Fruit fly (Drosophila melanogaster) whole organism, embryonic: ENCODE results near the gene Tim17b1.

Source experiments
- CG11560 ChIP-seq: fragments of 200-800 bp; sonication (Bioruptor generic); IDR thresholded peaks from 3 replicates; pipeline ENCODE4 v1.3.6; 2022; ENCODE audit warnings: missing biosample characterization, missing genetic modification characterization
- CG12769 ChIP-seq: fragments of 200-800 bp; sonication (Bioruptor generic); optimal IDR thresholded peaks from 2 replicates; lab custom pipeline; 2019; ENCODE audit warnings: missing biosample characterization, mild to moderate bottlenecking, missing genetic modification characterization, moderate library complexity
- CG15514 ChIP-seq: fragments of 200-800 bp; sonication (Bioruptor generic); optimal IDR thresholded peaks from 3 replicates; lab custom pipeline; 2017; ENCODE audit warnings: missing biosample characterization, missing genetic modification characterization, mild to moderate bottlenecking, moderate library complexity, missing genetic modification reagents
- CG1603 ChIP-seq: fragments of 200-800 bp; sonication (Bioruptor generic); optimal IDR thresholded peaks from 2 replicates; lab custom pipeline; 2019; ENCODE audit warnings: missing biosample characterization, mild to moderate bottlenecking, missing genetic modification characterization, moderate library complexity
- CG16813 ChIP-seq: fragments of 200-800 bp; sonication (Bioruptor generic); IDR thresholded peaks from 3 replicates; pipeline ENCODE4 v1.3.6; 2022; ENCODE audit warnings: missing biosample characterization, missing genetic modification characterization; ENCODE audit not compliant: partially characterized antibody
- CG17328 ChIP-seq: fragments of 200-800 bp; sonication (Bioruptor generic); IDR thresholded peaks from 2 replicates; pipeline ENCODE4 v1.3.6; 2022; ENCODE audit warnings: missing biosample characterization, missing genetic modification characterization
- CG17361 ChIP-seq: fragments of 200-800 bp; sonication (Bioruptor generic); IDR thresholded peaks from 3 replicates; pipeline ENCODE4 v1.3.6; 2022; ENCODE audit warnings: missing biosample characterization, missing genetic modification characterization
- CG18619 ChIP-seq: fragments of 200-800 bp; sonication (Bioruptor generic); optimal IDR thresholded peaks from 3 replicates; lab custom pipeline; 2017; ENCODE audit warnings: missing biosample characterization, mild to moderate bottlenecking, missing genetic modification characterization
- CG3065 ChIP-seq: fragments of 200-800 bp; sonication (Bioruptor generic); optimal IDR thresholded peaks from 2 replicates; lab custom pipeline; 2016; ENCODE audit warnings: missing biosample characterization, missing genetic modification characterization
- CG34376 ChIP-seq: fragments of 200-800 bp; sonication (Bioruptor generic); optimal IDR thresholded peaks from 2 replicates; lab custom pipeline; 2018; ENCODE audit warnings: missing biosample characterization, mild to moderate bottlenecking, missing genetic modification characterization
- CG4360 ChIP-seq: fragments of 200-800 bp; sonication (Bioruptor generic); IDR thresholded peaks from 2 replicates; pipeline ENCODE4 v1.3.6; 2022; ENCODE audit warnings: missing biosample characterization, missing genetic modification characterization
- CG4424 ChIP-seq: fragments of 200-800 bp; sonication (Bioruptor generic); optimal IDR thresholded peaks from 3 replicates; lab custom pipeline; 2016; ENCODE audit warnings: missing biosample characterization, missing genetic modification characterization
- CG4730 ChIP-seq: fragments of 200-800 bp; sonication (Bioruptor generic); IDR thresholded peaks from 2 replicates; pipeline ENCODE4 v1.3.6; 2022; ENCODE audit warnings: missing biosample characterization, missing genetic modification characterization
- CG5180 ChIP-seq: fragments of 200-800 bp; sonication (Bioruptor generic); optimal IDR thresholded peaks from 3 replicates; lab custom pipeline; 2017; ENCODE audit warnings: missing biosample characterization, missing genetic modification characterization, mild to moderate bottlenecking, moderate library complexity, missing genetic modification reagents
- CG8290 ChIP-seq, 3 experiments: fragments of 200-800 bp; sonication (Bioruptor generic); optimal IDR thresholded peaks; 2 replicates each; lab custom pipeline; 2016 to 2019; ENCODE audit warnings: missing biosample characterization in 3 of 3, missing genetic modification characterization in 3 of 3, mild to moderate bottlenecking in 2 of 3, moderate library complexity in 1 of 3
- CG8765 ChIP-seq: fragments of 200-800 bp; sonication (Bioruptor generic); IDR thresholded peaks from 2 replicates; pipeline ENCODE4 v1.3.6; 2022; ENCODE audit warnings: missing biosample characterization, missing genetic modification characterization
- CG8924 ChIP-seq: fragments of 200-800 bp; optimal IDR thresholded peaks from 3 replicates; lab custom pipeline; 2019; ENCODE audit warnings: missing biosample characterization, mild to moderate bottlenecking, missing genetic modification characterization, moderate library complexity
- CTCF ChIP-seq: fragments of 200-800 bp; sonication (Bioruptor generic); optimal IDR thresholded peaks from 2 replicates; lab custom pipeline; 2017; ENCODE audit warnings: missing biosample characterization, mild to moderate bottlenecking, missing genetic modification characterization, moderate library complexity
- CkIIα-i1 ChIP-seq: fragments of 200-800 bp; sonication (Bioruptor generic); IDR thresholded peaks from 2 replicates; pipeline ENCODE4 v1.3.6; 2022; ENCODE audit warnings: missing biosample characterization, missing genetic modification characterization
- D19A ChIP-seq: fragments of 200-800 bp; optimal IDR thresholded peaks from 3 replicates; lab custom pipeline; 2019; ENCODE audit warnings: missing biosample characterization, mild to moderate bottlenecking, missing genetic modification characterization, moderate library complexity
- Dek ChIP-seq: fragments of 200-800 bp; sonication (Bioruptor generic); optimal IDR thresholded peaks from 3 replicates; lab custom pipeline; 2019; ENCODE audit warnings: missing biosample characterization, mild to moderate bottlenecking, missing genetic modification characterization, moderate library complexity
- Ets97D ChIP-seq: fragments of 200-800 bp; sonication (Bioruptor generic); optimal IDR thresholded peaks from 3 replicates; lab custom pipeline; 2016; ENCODE audit warnings: missing biosample characterization, missing genetic modification characterization
- Fer1 ChIP-seq: fragments of 200-800 bp; sonication (Bioruptor generic); optimal IDR thresholded peaks from 2 replicates; lab custom pipeline; 2017; ENCODE audit warnings: missing biosample characterization, mild to moderate bottlenecking, missing genetic modification characterization
- HLH54F ChIP-seq: fragments of 200-800 bp; sonication (Bioruptor generic); optimal IDR thresholded peaks from 3 replicates; lab custom pipeline; 2016; ENCODE audit warnings: missing biosample characterization, missing genetic modification characterization
- MBD-R2 ChIP-seq: fragments of 200-800 bp; sonication (Bioruptor generic); IDR thresholded peaks from 2 replicates; pipeline ENCODE4 v1.3.6; 2022; ENCODE audit warnings: missing biosample characterization, missing genetic modification characterization
- Myb ChIP-seq: fragments of 200-800 bp; sonication (Bioruptor generic); optimal IDR thresholded peaks from 2 replicates; lab custom pipeline; 2016; ENCODE audit warnings: missing biosample characterization, missing genetic modification characterization
- Nf-YC ChIP-seq: fragments of 200-800 bp; optimal IDR thresholded peaks from 3 replicates; lab custom pipeline; 2019; ENCODE audit warnings: missing biosample characterization, mild to moderate bottlenecking, missing genetic modification characterization, moderate library complexity
- Oaz ChIP-seq: fragments of 200-800 bp; sonication (Bioruptor generic); IDR thresholded peaks from 2 replicates; pipeline ENCODE4 v1.3.6; 2022; ENCODE audit warnings: missing biosample characterization, missing genetic modification characterization
- Opbp ChIP-seq: fragments of 200-800 bp; sonication (Bioruptor generic); IDR thresholded peaks from 3 replicates; pipeline ENCODE4 v1.3.6; 2022; ENCODE audit warnings: missing biosample characterization, missing genetic modification characterization; ENCODE audit not compliant: partially characterized antibody
- Scr ChIP-seq: fragments of 200-800 bp; sonication (Bioruptor generic); IDR thresholded peaks from 2 replicates; pipeline ENCODE4 v1.3.6; 2022; ENCODE audit warnings: missing biosample characterization, missing genetic modification characterization; ENCODE audit not compliant: partially characterized antibody
- Sox102F ChIP-seq: fragments of 200-800 bp; sonication (Bioruptor generic); optimal IDR thresholded peaks from 2 replicates; lab custom pipeline; 2018; ENCODE audit warnings: missing biosample characterization, mild to moderate bottlenecking, missing genetic modification characterization, moderate library complexity
- Taf1 ChIP-seq: fragments of 200-800 bp; sonication (Bioruptor generic); IDR thresholded peaks from 2 replicates; pipeline ENCODE4 v1.3.6; 2022; ENCODE audit warnings: missing biosample characterization, missing genetic modification characterization
- Tbp ChIP-seq: fragments of >200 bp; optimal IDR thresholded peaks from 2 replicates; lab custom pipeline; 2018; ENCODE audit warnings: missing biosample characterization, missing genetic modification characterization
- Trl ChIP-seq, 3 experiments: fragments of >200 bp in 2 of 3; fragments of 200-800 bp in 1 of 3; sonication (Bioruptor generic) in 1 of 3; optimal IDR thresholded peaks; 2 replicates in 1 of 3; 3 replicates in 2 of 3; lab custom pipeline; 2016 to 2017; ENCODE audit warnings: missing biosample characterization in 1 of 3, missing genetic modification characterization in 1 of 3
- Xrp1 ChIP-seq: fragments of 200-800 bp; sonication (Bioruptor generic); IDR thresholded peaks from 2 replicates; pipeline ENCODE4 v1.3.6; 2022; ENCODE audit warnings: missing biosample characterization, missing genetic modification characterization
- YL-1 ChIP-seq: fragments of 200-800 bp; sonication (Bioruptor generic); optimal IDR thresholded peaks from 3 replicates; lab custom pipeline; 2017; ENCODE audit warnings: missing biosample characterization, mild to moderate bottlenecking, missing genetic modification characterization
- dm ChIP-seq: fragments of 200-800 bp; sonication (Bioruptor generic); optimal IDR thresholded peaks from 3 replicates; lab custom pipeline; 2016; ENCODE audit warnings: missing biosample characterization, missing genetic modification characterization
- ewg ChIP-seq: fragments of 200-800 bp; sonication (Bioruptor generic); optimal IDR thresholded peaks from 3 replicates; lab custom pipeline; 2017; ENCODE audit warnings: mild to moderate bottlenecking, missing biosample characterization, missing genetic modification reagents, missing genetic modification characterization
- gce ChIP-seq: fragments of 200-800 bp; sonication (Bioruptor generic); IDR thresholded peaks from 3 replicates; pipeline ENCODE4 v1.3.6; 2022; ENCODE audit warnings: missing biosample characterization, missing genetic modification characterization
- grn ChIP-seq: fragments of 200-800 bp; sonication (Bioruptor generic); optimal IDR thresholded peaks from 3 replicates; lab custom pipeline; 2017; ENCODE audit warnings: missing biosample characterization, missing genetic modification characterization
- hbn ChIP-seq: fragments of 200-800 bp; sonication (Bioruptor generic); IDR thresholded peaks from 2 replicates; pipeline ENCODE4 v1.3.6; 2022; ENCODE audit warnings: missing biosample characterization, missing genetic modification characterization; ENCODE audit not compliant: partially characterized antibody
- otp ChIP-seq: fragments of 200-800 bp; sonication (Bioruptor generic); IDR thresholded peaks from 3 replicates; pipeline ENCODE4, ENCODE4 v1.3.6; 2022; ENCODE audit warnings: missing biosample characterization, missing genetic modification characterization
- pho ChIP-seq: fragments of 200-800 bp; sonication (Bioruptor generic); optimal IDR thresholded peaks from 2 replicates; lab custom pipeline; 2016; ENCODE audit warnings: missing biosample characterization, missing genetic modification characterization
- pros ChIP-seq: fragments of 200-800 bp; sonication (Bioruptor generic); optimal IDR thresholded peaks from 3 replicates; lab custom pipeline; 2019; ENCODE audit warnings: missing biosample characterization, mild to moderate bottlenecking, missing genetic modification characterization, moderate library complexity
- pum ChIP-seq: fragments of 200-800 bp; sonication (Bioruptor generic); optimal IDR thresholded peaks from 2 replicates; lab custom pipeline; 2016; ENCODE audit warnings: missing biosample characterization, missing genetic modification characterization
- pzg ChIP-seq: fragments of 200-800 bp; sonication (Bioruptor generic); optimal IDR thresholded peaks from 3 replicates; lab custom pipeline; 2018; ENCODE audit warnings: missing biosample characterization, mild to moderate bottlenecking, missing genetic modification characterization, moderate library complexity
- repo ChIP-seq: fragments of 200-800 bp; sonication (Bioruptor generic); optimal IDR thresholded peaks from 2 replicates; lab custom pipeline; 2016; ENCODE audit warnings: missing biosample characterization, missing genetic modification characterization
- stwl ChIP-seq: fragments of 200-800 bp; sonication (Bioruptor generic); optimal IDR thresholded peaks from 3 replicates; lab custom pipeline; 2018; ENCODE audit warnings: missing biosample characterization, mild to moderate bottlenecking, missing genetic modification characterization, moderate library complexity
- usp ChIP-seq: fragments of >200 bp; optimal IDR thresholded peaks from 2 replicates; lab custom pipeline; 2017; ENCODE audit warnings: missing biosample characterization, missing genetic modification characterization

Tim17b1 gene

dm6 chr3R:5256462-5257146 is 43.3 kb upstream of the Tim17b1 start, which contains the start of the genes Enoph and Hph (continued):
- TF ChIP-seq ewg (GFP tag; lab: Kevin White, UChicago) (peak; percentile 31), Tbp (GFP tag; lab: Kevin White, UChicago) (no peak), Oaz (GFP tag; lab: Robert Waterston, UW) (peak; percentile 46; the same call in 1 of the 2 replicates), CG34376 (no peak), CG4424 (peak; percentile 66), CG15514 (GFP tag; lab: Kevin White, UChicago) (peak; percentile 94), CTCF (GFP tag; lab: Kevin White, UChicago) (peak; percentile 6), CG8924 (tag; lab: Kevin White, UChicago) (peak; percentile 55), pum (GFP tag; lab: Kevin White, UChicago) (peak; percentile 34), pho (peak; percentile 51), CG8765 (GFP tag; lab: Robert Waterston, UW) (peak; percentile 39; the same call in 1 of the 2 replicates), YL-1 (GFP tag; lab: Kevin White, UChicago) (peak; percentile 15), otp (GFP tag; lab: Robert Waterston, UW) (no peak), Xrp1 (GFP tag; lab: Robert Waterston, UW) (peak; percentile 46; the same call in 1 of the 2 replicates), D19A (tag; lab: Kevin White, UChicago) (peak; percentile 88), Taf1 (GFP tag; lab: Robert Waterston, UW) (no peak), CG1603 (peak; percentile 36), pzg (GFP tag; lab: Kevin White, UChicago) (peak; percentile 67), CG11560 (peak; percentile 50; the same call in 1 of the 3 replicates), HLH54F (GFP tag; lab: Kevin White, UChicago) (peak; percentile 61), Sox102F (GFP tag; lab: Kevin White, UChicago) (peak; percentile 63), Ets97D (GFP tag; lab: Kevin White, UChicago) (peak; percentile 62), usp (no peak), MBD-R2 (GFP tag; lab: Robert Waterston, UW) (peak; percentile 28; the same call in 1 of the 2 replicates), CkIIα-i1 (GFP tag; lab: Robert Waterston, UW) (no peak), CG8290 (GFP tag; optimal IDR thresholded peaks at IDR 0.05; lab: Kevin White, UChicago) (peak; percentile 19), CG8290 (tag; optimal IDR thresholded peaks at IDR 0.05; lab: Kevin White, UChicago) (peak in 1 of 2 experiments; percentile 43), hbn (GFP tag; lab: Robert Waterston, UW) (peak; percentile 47), CG18619 (peak; percentile 64), gce (0 out of 3 replicates have a peak, but pooled peaks have one; percentile 41), repo (GFP tag; lab: Kevin White, UChicago) (peak; percentile 22), CG16813 (GFP tag; lab: Robert Waterston, UW) (peak; percentile 84), CG17328 (GFP tag; lab: Robert Waterston, UW) (0 out of 2 replicates have a peak, but pooled peaks have one; percentile 30), CG4360 (GFP tag; lab: Robert Waterston, UW) (no peak), CG3065 (GFP tag; lab: Kevin White, UChicago) (peak; percentile 15), dm (GFP tag; lab: Kevin White, UChicago) (peak; percentile 14), grn (GFP tag; lab: Kevin White, UChicago) (no peak), CG17361 (peak; percentile 86), Trl (optimal IDR thresholded peaks at IDR 0.05; lab: Kevin White, UChicago) (no peak), Trl (GFP tag; optimal IDR thresholded peaks at IDR 0.05; lab: Kevin White, UChicago) (peak; percentile 59), Opbp (GFP tag; lab: Robert Waterston, UW) (peak; percentile 83), pros (GFP tag; lab: Kevin White, UChicago) (no peak), CG5180 (GFP tag; lab: Kevin White, UChicago) (peak; percentile 30), Nf-YC (tag; lab: Kevin White, UChicago) (peak; percentile 69), Fer1 (GFP tag; lab: Kevin White, UChicago) (peak; percentile 65), Scr (GFP tag; lab: Robert Waterston, UW) (peak; percentile 84), CG4730 (GFP tag; lab: Robert Waterston, UW) (no peak), Dek (tag; lab: Kevin White, UChicago) (peak; percentile 36), Myb (peak; percentile 96), stwl (tag; lab: Kevin White, UChicago) (peak; percentile 45), CG12769 (tag; lab: Kevin White, UChicago) (peak; percentile 11)
